Worm (Caenorhabditis elegans) whole organism, young adult: Measurements from ENCODE around the gene F20C5.6.

ENCODE experiments used
- Y53F4B.3 ChIP-seq: fragments of 200-800 bp; sonication (Bioruptor generic); IDR thresholded peaks from 2 replicates; pipeline ENCODE4 v1.3.6; 2022; ENCODE audit warnings: missing genetic modification reagents, missing genetic modification characterization, missing compliant biosample characterization
- atf-7 ChIP-seq: sonication (generic microtip); optimal IDR thresholded peaks from 2 replicates; lab custom pipeline; 2017; ENCODE audit warnings: mild to moderate bottlenecking, missing genetic modification characterization, missing compliant biosample characterization
- attf-6 ChIP-seq: fragments of 200-800 bp; sonication (Bioruptor generic); IDR thresholded peaks from 2 replicates; pipeline ENCODE4 v1.3.6; 2022; ENCODE audit warnings: missing genetic modification reagents, missing genetic modification characterization, missing compliant biosample characterization
- dpl-1 ChIP-seq: fragments of 150-350 bp; optimal IDR thresholded peaks from 2 replicates; lab custom pipeline; 2014; ENCODE audit warnings: missing biosample characterization, missing genetic modification reagents, missing genetic modification characterization
- hlh-12 ChIP-seq: sonication (generic microtip); optimal IDR thresholded peaks from 2 replicates; lab custom pipeline; 2016; ENCODE audit warnings: missing genetic modification characterization, missing compliant biosample characterization
- lir-1 ChIP-seq: fragments of 200-800 bp; sonication (Bioruptor generic); conservative IDR thresholded peaks from 2 replicates; pipeline ENCODE4 v1.3.6; 2022; ENCODE audit warnings: missing genetic modification reagents, missing genetic modification characterization, missing compliant biosample characterization
- madf-10 ChIP-seq: sonication (generic microtip); optimal IDR thresholded peaks from 2 replicates; lab custom pipeline; 2016; ENCODE audit warnings: mild to moderate bottlenecking, missing genetic modification characterization, missing compliant biosample characterization
- madf-8 ChIP-seq: fragments of 200-800 bp; sonication (Bioruptor generic); conservative IDR thresholded peaks from 2 replicates; pipeline ENCODE4 v1.3.6; 2022; ENCODE audit warnings: missing genetic modification reagents, missing genetic modification characterization, missing compliant biosample characterization
- sdz-38 ChIP-seq: sonication (generic microtip); optimal IDR thresholded peaks from 2 replicates; lab custom pipeline; 2016; ENCODE audit warnings: missing genotype, missing genetic modification characterization, missing compliant biosample characterization

DNA sequence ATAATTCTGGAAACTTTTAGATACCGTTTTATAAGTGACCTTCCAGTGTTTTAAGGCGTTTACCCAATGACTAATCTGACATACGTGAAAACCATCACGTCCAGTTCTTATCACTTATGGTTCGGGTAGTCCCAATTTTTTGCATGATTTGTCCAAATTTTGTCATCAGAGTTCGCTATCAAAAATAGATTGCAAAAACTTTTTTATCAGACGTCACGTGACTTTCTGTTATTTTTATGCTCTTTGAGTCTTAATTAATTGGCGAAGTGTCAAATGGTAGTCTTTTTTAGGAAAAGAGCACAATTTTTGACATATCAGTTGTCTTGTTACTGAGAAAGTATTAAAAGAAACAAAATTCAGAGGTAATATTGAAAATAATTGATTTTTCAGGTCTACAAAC, 43.4 kb downstream of the F20C5.6 start:
- TF ChIP-seq atf-7 (tag; lab: Kevin White, UChicago) (no peak), dpl-1 (GFP tag; lab: Kevin White, UChicago) (no peak), Y53F4B.3 (GFP tag; lab: Robert Waterston, UW) (no peak), lir-1 (GFP tag; lab: Robert Waterston, UW) (no peak), attf-6 (GFP tag; lab: Robert Waterston, UW) (no peak), hlh-12 (no peak), madf-10 (tag; lab: Kevin White, UChicago) (no peak), madf-8 (GFP tag; lab: Robert Waterston, UW) (no peak), sdz-38 (no peak)
